Fruit fly (Drosophila melanogaster) whole organism, embryonic: Measurements from ENCODE around the gene Dlc90F.

Experiments used
- CG1024 ChIP-seq: fragments of 200-800 bp; sonication (Bioruptor generic); IDR thresholded peaks from 2 replicates; pipeline ENCODE4 v1.3.6; 2022; ENCODE audit warnings: missing biosample characterization, missing genetic modification characterization
- CG12219 ChIP-seq: fragments of 200-800 bp; sonication (Bioruptor generic); optimal IDR thresholded peaks from 3 replicates; lab custom pipeline; 2018; ENCODE audit warnings: missing biosample characterization, mild to moderate bottlenecking, missing genetic modification characterization
- CG1233 ChIP-seq: fragments of 200-800 bp; sonication (Bioruptor generic); optimal IDR thresholded peaks from 4 replicates; lab custom pipeline; 2018; ENCODE audit warnings: missing biosample characterization, mild to moderate bottlenecking, missing genetic modification characterization
- CG15011 ChIP-seq: fragments of 200-800 bp; sonication (Bioruptor generic); optimal IDR thresholded peaks from 3 replicates; lab custom pipeline; 2018; ENCODE audit warnings: missing biosample characterization, mild to moderate bottlenecking, missing genetic modification characterization
- CG15073 ChIP-seq: fragments of 200-800 bp; sonication (Bioruptor generic); optimal IDR thresholded peaks from 2 replicates; lab custom pipeline; 2016; ENCODE audit warnings: missing biosample characterization, missing genetic modification characterization
- CG17328 ChIP-seq: fragments of 200-800 bp; sonication (Bioruptor generic); IDR thresholded peaks from 2 replicates; pipeline ENCODE4 v1.3.6; 2022; ENCODE audit warnings: missing biosample characterization, missing genetic modification characterization
- CG1792 ChIP-seq: fragments of 200-800 bp; sonication (Bioruptor generic); optimal IDR thresholded peaks from 2 replicates; lab custom pipeline; 2016; ENCODE audit warnings: missing biosample characterization, missing genetic modification characterization
- CG1832 ChIP-seq: fragments of 200-800 bp; sonication (Bioruptor generic); optimal IDR thresholded peaks from 2 replicates; lab custom pipeline; 2017; ENCODE audit warnings: missing biosample characterization, mild to moderate bottlenecking, missing genetic modification characterization, inconsistent platforms
- CG3065 ChIP-seq: fragments of 200-800 bp; sonication (Bioruptor generic); optimal IDR thresholded peaks from 2 replicates; lab custom pipeline; 2016; ENCODE audit warnings: missing biosample characterization, missing genetic modification characterization
- CG31441 ChIP-seq: fragments of 200-800 bp; sonication (Bioruptor generic); IDR thresholded peaks from 2 replicates; pipeline ENCODE4 v1.3.6; 2022; ENCODE audit warnings: missing biosample characterization, missing genetic modification characterization
- CG43689 ChIP-seq: fragments of 200-800 bp; sonication (Bioruptor generic); IDR thresholded peaks from 2 replicates; pipeline ENCODE4 v1.3.6; 2022; ENCODE audit warnings: missing biosample characterization, missing genetic modification characterization
- CG7556 ChIP-seq: fragments of 200-800 bp; sonication (Bioruptor generic); optimal IDR thresholded peaks from 2 replicates; lab custom pipeline; 2017; ENCODE audit warnings: missing biosample characterization, mild to moderate bottlenecking, missing genetic modification characterization
- CG7745 ChIP-seq: fragments of 200-800 bp; sonication (Bioruptor generic); optimal IDR thresholded peaks from 2 replicates; lab custom pipeline; 2018; ENCODE audit warnings: missing biosample characterization, mild to moderate bottlenecking, missing genetic modification characterization, moderate library complexity
- CG8478 ChIP-seq: fragments of >200 bp; optimal IDR thresholded peaks from 2 replicates; lab custom pipeline; 2018
- CG8924 ChIP-seq: fragments of 200-800 bp; optimal IDR thresholded peaks from 3 replicates; lab custom pipeline; 2019; ENCODE audit warnings: missing biosample characterization, mild to moderate bottlenecking, missing genetic modification characterization, moderate library complexity
- Camta ChIP-seq: fragments of 200-800 bp; sonication (Bioruptor generic); optimal IDR thresholded peaks from 2 replicates; lab custom pipeline; 2016; ENCODE audit warnings: missing biosample characterization, missing genetic modification characterization
- D ChIP-seq, 2 experiments: fragments of 200-800 bp in 1 of 2; fragments of >200 bp in 1 of 2; sonication (Bioruptor generic) in 1 of 2; optimal IDR thresholded peaks; 2 replicates in 1 of 2; 3 replicates in 1 of 2; lab custom pipeline; 2017; ENCODE audit warnings: mild to moderate bottlenecking in 1 of 2, missing biosample characterization in 1 of 2, missing genetic modification characterization in 1 of 2, missing genetic modification reagents in 1 of 2
- Dll ChIP-seq: fragments of 200-800 bp; sonication (Bioruptor generic); IDR thresholded peaks from 4 replicates; pipeline ENCODE4 v1.3.6; 2022; ENCODE audit warnings: missing biosample characterization, missing genetic modification characterization; ENCODE audit not compliant: partially characterized antibody
- Dref ChIP-seq: fragments of 200-800 bp; sonication (Bioruptor generic); IDR thresholded peaks from 2 replicates; pipeline ENCODE4 v1.3.6; 2022; ENCODE audit warnings: missing biosample characterization, missing genetic modification characterization
- HLH3B ChIP-seq: fragments of 200-800 bp; sonication (Bioruptor generic); IDR thresholded peaks from 2 replicates; pipeline ENCODE4 v1.3.6; 2022; ENCODE audit warnings: missing biosample characterization, missing genetic modification characterization
- HLHmδ ChIP-seq: fragments of 200-800 bp; sonication (Bioruptor generic); optimal IDR thresholded peaks from 2 replicates; lab custom pipeline; 2018; ENCODE audit warnings: missing biosample characterization, mild to moderate bottlenecking, missing genetic modification characterization, moderate library complexity
- Jarid2 ChIP-seq: fragments of 200-800 bp; sonication (Bioruptor generic); optimal IDR thresholded peaks from 3 replicates; lab custom pipeline; 2017; ENCODE audit warnings: mild to moderate bottlenecking, missing biosample characterization, missing genetic modification reagents, missing genetic modification characterization
- Nf-YB ChIP-seq: fragments of 200-800 bp; sonication (Bioruptor generic); optimal IDR thresholded peaks from 3 replicates; lab custom pipeline; 2019; ENCODE audit warnings: missing biosample characterization, mild to moderate bottlenecking, missing genetic modification characterization, moderate library complexity
- Nf-YC ChIP-seq: fragments of 200-800 bp; optimal IDR thresholded peaks from 3 replicates; lab custom pipeline; 2019; ENCODE audit warnings: missing biosample characterization, mild to moderate bottlenecking, missing genetic modification characterization, moderate library complexity
- Oli ChIP-seq: fragments of 200-800 bp; sonication (Bioruptor generic); optimal IDR thresholded peaks from 2 replicates; lab custom pipeline; 2018; ENCODE audit warnings: missing biosample characterization, mild to moderate bottlenecking, missing genetic modification characterization, moderate library complexity
- PHDP ChIP-seq: fragments of 200-800 bp; sonication (Bioruptor generic); optimal IDR thresholded peaks from 3 replicates; lab custom pipeline; 2018; ENCODE audit warnings: missing biosample characterization, mild to moderate bottlenecking, missing genetic modification characterization, moderate library complexity
- Ptx1 ChIP-seq: fragments of 200-800 bp; sonication (Bioruptor generic); IDR thresholded peaks from 2 replicates; pipeline ENCODE4 v1.3.6; 2022; ENCODE audit warnings: missing biosample characterization, missing genetic modification characterization
- Rx ChIP-seq: fragments of 200-800 bp; sonication (Bioruptor generic); IDR thresholded peaks from 2 replicates; pipeline ENCODE4 v1.3.6; 2022; ENCODE audit warnings: missing biosample characterization, missing genetic modification characterization
- Taf1 ChIP-seq: fragments of 200-800 bp; sonication (Bioruptor generic); IDR thresholded peaks from 2 replicates; pipeline ENCODE4 v1.3.6; 2022; ENCODE audit warnings: missing biosample characterization, missing genetic modification characterization
- bcd ChIP-seq: fragments of 200-800 bp; sonication (Bioruptor generic); optimal IDR thresholded peaks from 2 replicates; lab custom pipeline; 2017; ENCODE audit warnings: missing biosample characterization, mild to moderate bottlenecking, missing genetic modification characterization
- crc ChIP-seq: fragments of 200-800 bp; sonication (Bioruptor generic); optimal IDR thresholded peaks from 2 replicates; lab custom pipeline; 2016; ENCODE audit warnings: missing biosample characterization, missing genetic modification characterization
- dmrt11E ChIP-seq: fragments of 200-800 bp; sonication (Bioruptor generic); optimal IDR thresholded peaks from 3 replicates; lab custom pipeline; 2018; ENCODE audit warnings: missing biosample characterization, mild to moderate bottlenecking, missing genetic modification characterization, moderate library complexity
- fu2 ChIP-seq: fragments of 200-800 bp; sonication (Bioruptor generic); optimal IDR thresholded peaks from 2 replicates; lab custom pipeline; 2016; ENCODE audit warnings: missing biosample characterization, missing genetic modification characterization
- grau ChIP-seq: fragments of 200-800 bp; optimal IDR thresholded peaks from 3 replicates; lab custom pipeline; 2019; ENCODE audit warnings: missing biosample characterization, mild to moderate bottlenecking, missing genetic modification characterization, moderate library complexity
- insv ChIP-seq, 2 experiments: fragments of 200-800 bp; sonication (Bioruptor generic); optimal IDR thresholded peaks; 3 replicates each; lab custom pipeline; 2016 to 2018; ENCODE audit warnings: missing biosample characterization in 2 of 2, missing genetic modification characterization in 2 of 2
- jing ChIP-seq: fragments of 200-800 bp; sonication (Bioruptor generic); optimal IDR thresholded peaks from 2 replicates; lab custom pipeline; 2018; ENCODE audit warnings: missing biosample characterization, mild to moderate bottlenecking, missing genetic modification characterization
- jumu ChIP-seq: fragments of 200-800 bp; sonication (Bioruptor generic); optimal IDR thresholded peaks from 3 replicates; lab custom pipeline; 2016; ENCODE audit warnings: missing biosample characterization, missing genetic modification characterization
- mld ChIP-seq: fragments of 200-800 bp; sonication (Bioruptor generic); IDR thresholded peaks from 3 replicates; pipeline ENCODE4 v1.3.6; 2022; ENCODE audit warnings: missing biosample characterization, missing genetic modification characterization; ENCODE audit not compliant: partially characterized antibody
- nau ChIP-seq: fragments of 200-800 bp; sonication (Bioruptor generic); optimal IDR thresholded peaks from 3 replicates; lab custom pipeline; 2017; ENCODE audit warnings: missing biosample characterization, mild to moderate bottlenecking, missing genetic modification characterization, missing genetic modification reagents
- nmo ChIP-seq: fragments of 200-800 bp; sonication (Bioruptor generic); optimal IDR thresholded peaks from 2 replicates; lab custom pipeline; 2018; ENCODE audit warnings: missing biosample characterization, mild to moderate bottlenecking, missing genetic modification characterization, moderate library complexity
- nom ChIP-seq: fragments of 200-800 bp; sonication (Bioruptor generic); optimal IDR thresholded peaks from 2 replicates; lab custom pipeline; 2017; ENCODE audit warnings: missing biosample characterization, missing genetic modification characterization, mild to moderate bottlenecking, moderate library complexity, missing genetic modification reagents
- odd ChIP-seq: fragments of 200-800 bp; sonication (Bioruptor generic); optimal IDR thresholded peaks from 2 replicates; lab custom pipeline; 2017; ENCODE audit warnings: missing biosample characterization, mild to moderate bottlenecking, missing genetic modification characterization
- peb ChIP-seq: fragments of 200-800 bp; sonication (Bioruptor generic); IDR thresholded peaks from 2 replicates; pipeline ENCODE4 v1.3.6; 2022; ENCODE audit warnings: missing biosample characterization, missing genetic modification characterization
- pfk ChIP-seq: fragments of 200-800 bp; sonication (Bioruptor generic); optimal IDR thresholded peaks from 2 replicates; lab custom pipeline; 2018; ENCODE audit warnings: missing biosample characterization, mild to moderate bottlenecking, missing genetic modification characterization, moderate library complexity
- pum ChIP-seq: fragments of 200-800 bp; sonication (Bioruptor generic); optimal IDR thresholded peaks from 2 replicates; lab custom pipeline; 2016; ENCODE audit warnings: missing biosample characterization, missing genetic modification characterization
- sna ChIP-seq: fragments of 200-800 bp; sonication (Bioruptor generic); IDR thresholded peaks from 2 replicates; pipeline ENCODE4 v1.3.6; 2022; ENCODE audit warnings: missing biosample characterization, missing genetic modification characterization; ENCODE audit not compliant: partially characterized antibody
- sob ChIP-seq: fragments of 200-800 bp; sonication (Bioruptor generic); IDR thresholded peaks from 2 replicates; pipeline ENCODE4 v1.3.6; 2022; ENCODE audit warnings: missing biosample characterization, missing genetic modification characterization
- ttk ChIP-seq: fragments of 200-800 bp; sonication (Bioruptor generic); IDR thresholded peaks from 2 replicates; pipeline ENCODE4 v2.1.2; 2022; ENCODE audit warnings: missing biosample characterization, missing genetic modification characterization
- tx ChIP-seq: fragments of 200-800 bp; sonication (Bioruptor generic); optimal IDR thresholded peaks from 2 replicates; lab custom pipeline; 2016; ENCODE audit warnings: missing biosample characterization, missing genetic modification characterization
- zfh1 ChIP-seq: fragments of 200-800 bp; sonication (Bioruptor generic); IDR thresholded peaks from 3 replicates; pipeline ENCODE4 v1.3.6; 2022; ENCODE audit warnings: missing biosample characterization, missing genetic modification characterization

Dlc90F gene

dm6 chr3R:18310766-18311367 lies 11.8 kb downstream of the Dlc90F start (continued):
- TF ChIP-seq bcd (GFP tag; lab: Kevin White, UChicago) (peak; percentile 23), CG8924 (tag; lab: Kevin White, UChicago) (no peak), dmrt11E (no peak), nmo (GFP tag; lab: Kevin White, UChicago) (peak; percentile 68), CG7745 (tag; lab: Kevin White, UChicago) (no peak), CG43689 (GFP tag; lab: Robert Waterston, UW) (no peak), Rx (GFP tag; lab: Robert Waterston, UW) (no peak), odd (GFP tag; lab: Kevin White, UChicago) (peak; percentile 47), CG3065 (no peak), D (optimal IDR thresholded peaks at IDR 0.05; lab: Kevin White, UChicago) (no peak), D (GFP tag; optimal IDR thresholded peaks at IDR 0.05; lab: Kevin White, UChicago) (no peak), CG12219 (GFP tag; lab: Kevin White, UChicago) (no peak), Nf-YC (no peak), CG7556 (GFP tag; lab: Kevin White, UChicago) (no peak), Oli (tag; lab: Kevin White, UChicago) (peak; percentile 17), tx (GFP tag; lab: Kevin White, UChicago) (no peak), mld (GFP tag; lab: Robert Waterston, UW) (no peak), Ptx1 (GFP tag; lab: Robert Waterston, UW) (peak; percentile 31; the same call in 1 of the 2 replicates), sna (no peak), pfk (GFP tag; lab: Kevin White, UChicago) (no peak), CG15011 (GFP tag; lab: Kevin White, UChicago) (no peak), pum (GFP tag; lab: Kevin White, UChicago) (no peak), crc (GFP tag; lab: Kevin White, UChicago) (no peak), CG1024 (GFP tag; lab: Robert Waterston, UW) (no peak), Jarid2 (GFP tag; lab: Kevin White, UChicago) (peak; percentile 12), CG1832 (GFP tag; lab: Kevin White, UChicago) (no peak), jing (GFP tag; lab: Kevin White, UChicago) (no peak), CG31441 (GFP tag; lab: Robert Waterston, UW) (no peak; the same call in 1 of the 2 replicates), HLH3B (GFP tag; lab: Robert Waterston, UW) (no peak), CG1233 (GFP tag; lab: Kevin White, UChicago) (no peak), Nf-YB (GFP tag; lab: Kevin White, UChicago) (no peak), insv (GFP tag; optimal IDR thresholded peaks at IDR 0.05; lab: Kevin White, UChicago) (no peak), PHDP (tag; lab: Kevin White, UChicago) (peak; percentile 32), CG1792 (GFP tag; lab: Kevin White, UChicago) (no peak), zfh1 (GFP tag; lab: Robert Waterston, UW) (no peak), HLHmδ (GFP tag; lab: Kevin White, UChicago) (no peak), nau (GFP tag; lab: Kevin White, UChicago) (no peak), ttk (no peak), Camta (no peak), Dref (GFP tag; lab: Robert Waterston, UW) (no peak), CG17328 (GFP tag; lab: Robert Waterston, UW) (no peak), grau (tag; lab: Kevin White, UChicago) (no peak), CG15073 (GFP tag; lab: Kevin White, UChicago) (no peak), nom (no peak), jumu (GFP tag; lab: Kevin White, UChicago) (no peak), sob (0 out of 2 replicates have a peak, but pooled peaks have one; percentile 33), Taf1 (GFP tag; lab: Robert Waterston, UW) (no peak), Dll (GFP tag; lab: Robert Waterston, UW) (no peak), peb (no peak), CG8478 (lab: Kevin White, UChicago) (no peak), fu2 (GFP tag; lab: Kevin White, UChicago) (no peak)
